Worm (Caenorhabditis elegans): ENCODE results near the gene K08A2.2.

DNA sequence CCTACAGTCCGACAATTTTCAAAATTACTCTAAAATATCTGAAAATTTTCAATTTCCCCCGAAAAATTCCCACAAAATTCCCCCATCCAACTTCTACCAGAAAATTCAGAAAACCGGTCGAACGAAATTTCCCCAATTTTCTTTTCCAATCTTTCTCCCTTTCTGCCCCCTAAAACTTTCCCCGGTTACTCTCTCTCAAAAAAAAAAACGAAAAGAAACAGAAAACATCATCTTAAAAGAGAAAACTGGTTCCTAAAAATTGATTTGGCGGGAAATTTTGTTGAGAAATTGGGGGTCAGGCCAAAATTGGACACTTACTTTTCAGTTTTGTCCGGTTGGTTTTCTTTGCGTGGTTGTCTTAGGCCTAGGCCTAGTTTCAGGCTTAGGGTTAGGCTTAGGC is 13.8 kb upstream of the K08A2.2 start:
- no peak for TF ChIP-seq nfya-1 (tag; optimal IDR thresholded peaks at IDR 0.05)
- no peak for TF ChIP-seq Y22D7AL.16 (tag; optimal IDR thresholded peaks at IDR 0.05)
- no peak for TF ChIP-seq ceh-14 (tag; optimal IDR thresholded peaks at IDR 0.05)
- no peak for TF ChIP-seq hlh-30 (tag; optimal IDR thresholded peaks at IDR 0.05; ENCODE audit: insufficient read depth)
- no peak for TF ChIP-seq ceh-2 (tag; optimal IDR thresholded peaks at IDR 0.05)
- no peak for TF ChIP-seq unc-3 (GFP tag; conservative IDR thresholded peaks at IDR 0.05)
- TF ChIP-seq unc-3 (tag; optimal IDR thresholded peaks at IDR 0.05): no peak
- TF ChIP-seq nhr-11 (tag; optimal IDR thresholded peaks at IDR 0.05): no peak
- TF ChIP-seq dmd-4 (tag; optimal IDR thresholded peaks at IDR 0.05; ENCODE audit: borderline replicate concordance): no peak
- no peak for TF ChIP-seq pha-4 (tag; optimal IDR thresholded peaks at IDR 0.05)
- TF ChIP-seq pag-3 (tag; optimal IDR thresholded peaks at IDR 0.05; ENCODE audit: borderline replicate concordance): no peak
- no peak for TF ChIP-seq unc-86 (tag; optimal IDR thresholded peaks at IDR 0.05)
- TF ChIP-seq fkh-10 (GFP tag; optimal IDR thresholded peaks at IDR 0.05): no peak
- TF ChIP-seq fkh-6 (tag; optimal IDR thresholded peaks at IDR 0.05): no peak
- no peak for TF ChIP-seq mec-3 (tag; optimal IDR thresholded peaks at IDR 0.05; ENCODE audit: borderline replicate concordance)
